Fruit fly (Drosophila melanogaster): ENCODE results near the gene bur.

The bur gene

dm6 chr2L:21158554-21158953 lies 20.9 kb downstream of the bur start, which contains the start of the genes Coq3 and Pld3:
Gene Coq3, minus strand, starts transcription at chr2L:21158611.
Gene Pld3, plus strand, starts transcription at chr2L:21158847.
- peak; percentile 83 for TF ChIP-seq Clk (GFP tag; optimal IDR thresholded peaks at IDR 0.05)
- TF ChIP-seq CG12768 (GFP tag; optimal IDR thresholded peaks at IDR 0.05), result peak; percentile 94
- TF ChIP-seq ovo (GFP tag; optimal IDR thresholded peaks at IDR 0.05), result peak; percentile 77
- TF ChIP-seq CG5204 (GFP tag; optimal IDR thresholded peaks at IDR 0.05), result no peak
- TF ChIP-seq kay (GFP tag; ENCODE audit: borderline replicate concordance), result no peak
- peak; percentile 89 for TF ChIP-seq CG14711 (tag; optimal IDR thresholded peaks at IDR 0.05)
- no peak for TF ChIP-seq cnc (optimal IDR thresholded peaks at IDR 0.05)
- TF ChIP-seq bab1 (GFP tag; optimal IDR thresholded peaks at IDR 0.05), result peak; percentile 95
- TF ChIP-seq CG1620 (GFP tag; optimal IDR thresholded peaks at IDR 0.05), result peak; percentile 91
- TF ChIP-seq Hr96 (GFP tag; optimal IDR thresholded peaks at IDR 0.05), result no peak
- TF ChIP-seq tj (GFP tag; optimal IDR thresholded peaks at IDR 0.05), result peak; percentile 89
- peak; percentile 85 for TF ChIP-seq pad (GFP tag; optimal IDR thresholded peaks at IDR 0.05)
- peak; percentile 96 for TF ChIP-seq CG11617 (GFP tag; optimal IDR thresholded peaks at IDR 0.05)
- TF ChIP-seq Mnt (GFP tag; optimal IDR thresholded peaks at IDR 0.05), result peak; percentile 92
- peak; percentile 90 for TF ChIP-seq CG7045 (GFP tag; optimal IDR thresholded peaks at IDR 0.05)
- TF ChIP-seq Crg-1 (GFP tag; optimal IDR thresholded peaks at IDR 0.05), result peak; percentile 87
- peak; percentile 94 for TF ChIP-seq CG33017 (tag; optimal IDR thresholded peaks at IDR 0.05)
- TF ChIP-seq toe (GFP tag; optimal IDR thresholded peaks at IDR 0.05), result peak; percentile 88
- peak; percentile 73 for TF ChIP-seq cic (GFP tag; optimal IDR thresholded peaks at IDR 0.05)
- peak; percentile 96 for TF ChIP-seq CG7101 (tag; optimal IDR thresholded peaks at IDR 0.05)

- TF ChIP-seq ovo (GFP tag; optimal IDR thresholded peaks at IDR 0.05) (no peak), CG1620 (GFP tag; optimal IDR thresholded peaks at IDR 0.05) (peak; percentile 83), bab1 (GFP tag; optimal IDR thresholded peaks at IDR 0.05) (no peak), CG33017 (tag; optimal IDR thresholded peaks at IDR 0.05) (peak; percentile 29), Mnt (GFP tag; optimal IDR thresholded peaks at IDR 0.05) (peak; percentile 90), cnc (optimal IDR thresholded peaks at IDR 0.05) (no peak), CG5204 (GFP tag; optimal IDR thresholded peaks at IDR 0.05) (no peak), CG11617 (GFP tag; optimal IDR thresholded peaks at IDR 0.05) (peak; percentile 2), kay (GFP tag; ENCODE audit: borderline replicate concordance) (no peak), pad (GFP tag; optimal IDR thresholded peaks at IDR 0.05) (peak; percentile 63), CG7101 (tag; optimal IDR thresholded peaks at IDR 0.05) (peak; percentile 62), toe (GFP tag; optimal IDR thresholded peaks at IDR 0.05) (peak; percentile 64), Crg-1 (GFP tag; optimal IDR thresholded peaks at IDR 0.05) (peak; percentile 76), CG7045 (GFP tag; optimal IDR thresholded peaks at IDR 0.05) (no peak), cic (GFP tag; optimal IDR thresholded peaks at IDR 0.05) (no peak), tj (GFP tag; optimal IDR thresholded peaks at IDR 0.05) (no peak), Clk (GFP tag; optimal IDR thresholded peaks at IDR 0.05) (peak; percentile 59), CG14711 (tag; optimal IDR thresholded peaks at IDR 0.05) (no peak), CG12768 (GFP tag; optimal IDR thresholded peaks at IDR 0.05) (peak; percentile 67), Hr96 (GFP tag; optimal IDR thresholded peaks at IDR 0.05) (no peak)
Measured at dm6 chr2L:21156156-21157040, 23.1 kb downstream of the bur start, which contains the start of the genes Mpp6 and E2f2. Gene Mpp6, plus strand, starts transcription at chr2L:21156288. Gene E2f2, minus strand, starts transcription at chr2L:21156749.

- peak; percentile 22 for TF ChIP-seq bab1 (GFP tag; optimal IDR thresholded peaks at IDR 0.05)
- TF ChIP-seq CG11617 (GFP tag; optimal IDR thresholded peaks at IDR 0.05), result no peak
Measured at dm6 chr2L:21153844-21154243, 25.6 kb downstream of the bur start.

dm6 chr2L:21149053-21149452 lies 30.4 kb downstream of the bur start:
- TF ChIP-seq pad (GFP tag; optimal IDR thresholded peaks at IDR 0.05) (peak; percentile 43), CG11617 (GFP tag; optimal IDR thresholded peaks at IDR 0.05) (no peak), CG1620 (GFP tag; optimal IDR thresholded peaks at IDR 0.05) (peak; percentile 1), ovo (GFP tag; optimal IDR thresholded peaks at IDR 0.05) (no peak)

- TF ChIP-seq CG7101 (tag; optimal IDR thresholded peaks at IDR 0.05) (no peak), ovo (GFP tag; optimal IDR thresholded peaks at IDR 0.05) (no peak), kay (GFP tag; ENCODE audit: borderline replicate concordance) (no peak), Mnt (GFP tag; optimal IDR thresholded peaks at IDR 0.05) (no peak), Crg-1 (GFP tag; optimal IDR thresholded peaks at IDR 0.05) (no peak), cnc (optimal IDR thresholded peaks at IDR 0.05) (no peak), tj (GFP tag; optimal IDR thresholded peaks at IDR 0.05) (no peak), CG33017 (tag; optimal IDR thresholded peaks at IDR 0.05) (no peak), CG1620 (GFP tag; optimal IDR thresholded peaks at IDR 0.05) (no peak), bab1 (GFP tag; optimal IDR thresholded peaks at IDR 0.05) (no peak), CG5204 (GFP tag; optimal IDR thresholded peaks at IDR 0.05) (no peak), Clk (GFP tag; optimal IDR thresholded peaks at IDR 0.05) (no peak), cic (GFP tag; optimal IDR thresholded peaks at IDR 0.05) (no peak), CG7045 (GFP tag; optimal IDR thresholded peaks at IDR 0.05) (no peak), CG11617 (GFP tag; optimal IDR thresholded peaks at IDR 0.05) (no peak), Hr96 (GFP tag; optimal IDR thresholded peaks at IDR 0.05) (no peak), CG14711 (tag; optimal IDR thresholded peaks at IDR 0.05) (no peak), pad (GFP tag; optimal IDR thresholded peaks at IDR 0.05) (no peak)
Measured at dm6 chr2L:21148242-21148641, 31.2 kb downstream of the bur start, which contains the start of gene del. Gene del, minus strand, starts transcription at chr2L:21148546.

- TF ChIP-seq Clk (GFP tag; optimal IDR thresholded peaks at IDR 0.05) (no peak), CG33017 (tag; optimal IDR thresholded peaks at IDR 0.05) (no peak), Hr96 (GFP tag; optimal IDR thresholded peaks at IDR 0.05) (no peak), CG1620 (GFP tag; optimal IDR thresholded peaks at IDR 0.05) (peak; percentile 27), CG14711 (tag; optimal IDR thresholded peaks at IDR 0.05) (peak; percentile 27), CG11617 (GFP tag; optimal IDR thresholded peaks at IDR 0.05) (no peak), cic (GFP tag; optimal IDR thresholded peaks at IDR 0.05) (no peak), bab1 (GFP tag; optimal IDR thresholded peaks at IDR 0.05) (no peak), CG7101 (tag; optimal IDR thresholded peaks at IDR 0.05) (no peak), toe (GFP tag; optimal IDR thresholded peaks at IDR 0.05) (peak; percentile 72), Mnt (GFP tag; optimal IDR thresholded peaks at IDR 0.05) (peak; percentile 98), pad (GFP tag; optimal IDR thresholded peaks at IDR 0.05) (no peak), cnc (optimal IDR thresholded peaks at IDR 0.05) (no peak), ovo (GFP tag; optimal IDR thresholded peaks at IDR 0.05) (no peak)
Measured at dm6 chr2L:21142972-21143385, 36.5 kb downstream of the bur start, which contains the start of gene pths. Gene pths, plus strand, starts transcription at chr2L:21143229.

Data from whole organism, adult.